Worm (Caenorhabditis elegans) whole organism, young adult: ENCODE measurements around the gene sri-57.
A peak's percentile ranks its signal among the peaks of the same experiment; 100 is the strongest.
"Not testable (repeated sequence)": the region's sequence is repeated elsewhere in the genome, so short reads cannot be mapped to it uniquely, and the experiment has no call there.

ENCODE experiments used
- B0035.1 ChIP-seq: sonication (generic microtip); optimal IDR thresholded peaks from 2 replicates; lab custom pipeline; 2016; ENCODE audit warnings: missing genetic modification characterization, mild to moderate bottlenecking, missing compliant biosample characterization, missing genotype, missing genetic modification reagents
- B0261.1 ChIP-seq: sonication (generic microtip); optimal IDR thresholded peaks from 2 replicates; lab custom pipeline; 2016; ENCODE audit warnings: mild to moderate bottlenecking, missing genetic modification characterization, moderate library complexity, missing compliant biosample characterization
- C17E4.6 ChIP-seq: fragments of 200-800 bp; sonication (Bioruptor generic); IDR thresholded peaks from 2 replicates; pipeline ENCODE4 v1.3.6; 2022; ENCODE audit warnings: missing genetic modification reagents, missing genetic modification characterization, missing compliant biosample characterization
- F10E7.11 ChIP-seq: sonication (generic microtip); optimal IDR thresholded peaks from 2 replicates; lab custom pipeline; 2017; ENCODE audit warnings: mild to moderate bottlenecking, missing genetic modification characterization, moderate library complexity, missing compliant biosample characterization
- F23B12.7 ChIP-seq: sonication (generic microtip); optimal IDR thresholded peaks from 2 replicates; lab custom pipeline; 2017; ENCODE audit warnings: missing genetic modification characterization, mild to moderate bottlenecking, missing compliant biosample characterization, antibody characterized with exemption, moderate library complexity; ENCODE audit not compliant: insufficient read depth
- F39B2.1 ChIP-seq: fragments of 200-800 bp; sonication (Bioruptor generic); IDR thresholded peaks from 2 replicates; pipeline ENCODE4 v1.3.6; 2022; ENCODE audit warnings: missing genetic modification reagents, missing genetic modification characterization, missing compliant biosample characterization
- F57A8.1 ChIP-seq: fragments of 200-800 bp; sonication (Bioruptor generic); optimal IDR thresholded peaks from 2 replicates; lab custom pipeline; 2018; ENCODE audit warnings: mild to moderate bottlenecking, missing genetic modification characterization, moderate library complexity, missing compliant biosample characterization
- Y67H2A.10 ChIP-seq: fragments of 200-800 bp; sonication (Bioruptor generic); conservative IDR thresholded peaks from 2 replicates; pipeline ENCODE4 v1.3.6; 2022; ENCODE audit warnings: missing genetic modification reagents, missing genetic modification characterization, missing compliant biosample characterization
- ama-1 ChIP-seq, 3 experiments: fragments of 150-350 bp in 1 of 3; sonication (generic microtip) in 2 of 3; optimal IDR thresholded peaks; 2 replicates each; lab custom pipeline; 2014 to 2018; ENCODE audit warnings: missing biosample characterization in 2 of 3, missing genetic modification characterization in 2 of 3, missing genetic modification reagents in 2 of 3
- aptf-2 ChIP-seq: fragments of 200-800 bp; sonication (Bioruptor generic); conservative IDR thresholded peaks from 2 replicates; pipeline ENCODE4 v1.3.6; 2022; ENCODE audit warnings: missing genetic modification reagents, missing genetic modification characterization, missing compliant biosample characterization
- athp-1 ChIP-seq: sonication (generic microtip); optimal IDR thresholded peaks from 2 replicates; lab custom pipeline; 2017; ENCODE audit warnings: mild to moderate bottlenecking, missing genetic modification characterization, missing compliant biosample characterization
- attf-5 ChIP-seq: fragments of 200-800 bp; sonication (Bioruptor generic); optimal IDR thresholded peaks from 2 replicates; lab custom pipeline; 2018; ENCODE audit warnings: mild to moderate bottlenecking, missing genetic modification characterization, missing compliant biosample characterization
- attf-6 ChIP-seq: fragments of 200-800 bp; sonication (Bioruptor generic); IDR thresholded peaks from 2 replicates; pipeline ENCODE4 v1.3.6; 2022; ENCODE audit warnings: missing genetic modification reagents, missing genetic modification characterization, missing compliant biosample characterization
- bed-1 ChIP-seq: fragments of 200-800 bp; sonication (Bioruptor generic); IDR thresholded peaks from 2 replicates; pipeline ENCODE4 v1.3.6; 2022; ENCODE audit warnings: missing genetic modification reagents, missing genetic modification characterization, missing compliant biosample characterization
- ceh-100 ChIP-seq: fragments of 200-800 bp; sonication (Bioruptor generic); IDR thresholded peaks from 2 replicates; pipeline ENCODE4 v1.3.6; 2022; ENCODE audit warnings: missing genetic modification reagents, missing genetic modification characterization, missing compliant biosample characterization
- ceh-27 ChIP-seq: fragments of 200-800 bp; sonication (Bioruptor generic); optimal IDR thresholded peaks from 2 replicates; lab custom pipeline; 2018; ENCODE audit warnings: mild to moderate bottlenecking, missing genetic modification characterization, moderate library complexity, missing compliant biosample characterization
- ceh-40 ChIP-seq: fragments of 200-800 bp; sonication (Bioruptor generic); IDR thresholded peaks from 2 replicates; pipeline ENCODE4 v1.3.6; 2022; ENCODE audit warnings: missing genetic modification characterization, missing compliant biosample characterization
- ceh-91 ChIP-seq: fragments of 200-800 bp; sonication (Bioruptor generic); IDR thresholded peaks from 2 replicates; pipeline ENCODE4 v1.3.6; 2022; ENCODE audit warnings: missing genetic modification reagents, missing genetic modification characterization, missing compliant biosample characterization
- dpff-1 ChIP-seq: sonication (generic microtip); optimal IDR thresholded peaks from 2 replicates; lab custom pipeline; 2017; ENCODE audit warnings: mild to moderate bottlenecking, missing genetic modification characterization, missing compliant biosample characterization
- dpl-1 ChIP-seq: fragments of 150-350 bp; optimal IDR thresholded peaks from 2 replicates; lab custom pipeline; 2014; ENCODE audit warnings: missing biosample characterization, missing genetic modification reagents, missing genetic modification characterization
- efl-1 ChIP-seq: fragments of 150-350 bp; optimal IDR thresholded peaks from 2 replicates; lab custom pipeline; 2014; ENCODE audit warnings: missing biosample characterization, missing genetic modification reagents, missing genetic modification characterization
- egl-44 ChIP-seq: fragments of 200-800 bp; sonication (Bioruptor generic); IDR thresholded peaks from 2 replicates; pipeline ENCODE4 v1.3.6; 2022; ENCODE audit warnings: missing genetic modification reagents, missing genetic modification characterization, missing compliant biosample characterization
- him-1 ChIP-seq: sonication (generic microtip); optimal IDR thresholded peaks from 2 replicates; lab custom pipeline; 2016; ENCODE audit warnings: missing genotype, missing genetic modification reagents, missing genetic modification characterization, missing compliant biosample characterization
- hmg-1.2 ChIP-seq: fragments of 200-800 bp; sonication (Bioruptor generic); IDR thresholded peaks from 2 replicates; pipeline ENCODE4 v1.3.6; 2022; ENCODE audit warnings: missing genetic modification reagents, missing genetic modification characterization, missing compliant biosample characterization
- hmg-20 ChIP-seq: fragments of 200-800 bp; sonication (Bioruptor generic); IDR thresholded peaks from 2 replicates; pipeline ENCODE4 v1.3.6; 2022; ENCODE audit warnings: missing genetic modification reagents, missing genetic modification characterization, missing compliant biosample characterization
- lin-26 ChIP-seq: fragments of 200-800 bp; sonication (Bioruptor generic); IDR thresholded peaks from 2 replicates; pipeline ENCODE4 v1.3.6; 2022; ENCODE audit warnings: missing genetic modification reagents, missing genetic modification characterization, missing compliant biosample characterization
- lin-35 ChIP-seq, 3 experiments: fragments of 150-350 bp in 2 of 3; sonication (generic microtip) in 1 of 3; optimal IDR thresholded peaks; 2 replicates each; lab custom pipeline; 2014 to 2018; ENCODE audit warnings: missing biosample characterization in 3 of 3, missing genetic modification characterization in 3 of 3, missing genetic modification reagents in 3 of 3
- lin-54 ChIP-seq: fragments of 200-800 bp; sonication (Bioruptor generic); optimal IDR thresholded peaks from 2 replicates; lab custom pipeline; 2018; ENCODE audit warnings: mild to moderate bottlenecking, missing genetic modification characterization, missing compliant biosample characterization
- madf-3 ChIP-seq: fragments of 200-800 bp; sonication (Bioruptor generic); IDR thresholded peaks from 2 replicates; pipeline ENCODE4 v1.3.6; 2022; ENCODE audit warnings: missing genetic modification reagents, missing genetic modification characterization, missing compliant biosample characterization
- madf-8 ChIP-seq: fragments of 200-800 bp; sonication (Bioruptor generic); conservative IDR thresholded peaks from 2 replicates; pipeline ENCODE4 v1.3.6; 2022; ENCODE audit warnings: missing genetic modification reagents, missing genetic modification characterization, missing compliant biosample characterization
- mcd-1 ChIP-seq: fragments of 200-800 bp; sonication (Bioruptor generic); IDR thresholded peaks from 2 replicates; pipeline ENCODE4 v1.3.6; 2022; ENCODE audit warnings: missing genetic modification reagents, missing genetic modification characterization, missing compliant biosample characterization
- nfya-2 ChIP-seq: fragments of 200-800 bp; sonication (Bioruptor generic); IDR thresholded peaks from 2 replicates; pipeline ENCODE4 v1.3.6; 2022; ENCODE audit warnings: missing genetic modification reagents, missing genetic modification characterization, missing compliant biosample characterization
- nhr-80 ChIP-seq: sonication (generic microtip); optimal IDR thresholded peaks from 2 replicates; lab custom pipeline; 2016; ENCODE audit warnings: missing genetic modification characterization, missing compliant biosample characterization
- rec-8 ChIP-seq, 2 experiments: sonication (generic microtip); optimal IDR thresholded peaks; 2 replicates each; lab custom pipeline; 2016; ENCODE audit warnings: mild to moderate bottlenecking in 2 of 2, missing genetic modification characterization in 2 of 2, missing genetic modification reagents in 2 of 2, missing genotype in 2 of 2, missing biosample characterization in 1 of 2, missing compliant biosample characterization in 1 of 2, moderate library complexity in 1 of 2
- sdz-38 ChIP-seq: sonication (generic microtip); optimal IDR thresholded peaks from 2 replicates; lab custom pipeline; 2016; ENCODE audit warnings: missing genotype, missing genetic modification characterization, missing compliant biosample characterization
- somi-1 ChIP-seq: fragments of 200-800 bp; sonication (Bioruptor generic); optimal IDR thresholded peaks from 2 replicates; lab custom pipeline; 2018; ENCODE audit warnings: mild to moderate bottlenecking, missing genetic modification characterization, missing compliant biosample characterization
- zfh-2 ChIP-seq: fragments of 200-800 bp; sonication (Bioruptor generic); conservative IDR thresholded peaks from 2 replicates; pipeline ENCODE4 v1.3.6; 2022; ENCODE audit warnings: missing genetic modification reagents, missing genetic modification characterization, missing compliant biosample characterization
- ztf-6 ChIP-seq: fragments of 200-800 bp; sonication (Bioruptor generic); IDR thresholded peaks from 2 replicates; pipeline ENCODE4 v1.3.6; 2022; ENCODE audit warnings: missing genetic modification reagents, missing genetic modification characterization, missing compliant biosample characterization

The sri-57 gene

DNA sequence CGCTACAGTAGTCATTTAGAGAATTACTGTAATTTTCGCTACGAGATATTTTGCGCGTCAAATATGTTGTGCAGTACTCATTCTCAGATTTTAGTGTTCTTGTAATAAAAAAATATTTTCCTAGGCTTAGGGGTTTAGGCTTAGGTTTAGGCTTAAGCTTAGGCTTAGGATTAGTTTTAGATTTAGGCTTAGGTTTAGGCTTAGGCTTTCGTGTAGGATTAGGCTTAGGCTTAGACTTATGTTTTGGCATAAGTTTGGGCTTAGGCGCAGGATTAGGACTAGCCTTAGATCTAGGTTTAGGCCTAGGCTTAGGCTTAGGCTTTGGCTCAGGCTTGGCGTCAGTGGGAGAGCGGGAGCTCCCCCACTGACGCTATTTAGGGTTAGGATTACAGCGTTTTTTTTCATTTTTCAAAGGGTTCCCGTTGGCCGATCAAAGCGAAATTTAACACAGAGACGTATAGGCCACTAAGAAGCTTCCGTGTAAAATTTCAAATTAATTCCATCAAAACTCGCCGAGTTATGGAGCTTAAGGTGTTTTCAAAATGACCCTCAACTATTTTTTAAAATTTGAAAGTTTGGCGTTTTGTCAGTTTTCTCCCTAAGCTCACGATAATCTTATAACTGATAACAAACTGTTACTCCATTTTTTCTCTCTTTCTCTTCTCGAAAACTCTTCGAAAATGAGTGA, 32.7 kb downstream of the sri-57 start, which contains the start of gene F22E5.8:
Gene F22E5.8 (plus strand): TSS at position 638 of the 688 bp plus-strand sequence.
- not testable (repeated sequence) for TF ChIP-seq aptf-2; somi-1 (GFP tag; lab: Kevin White, UChicago); ceh-100

DNA sequence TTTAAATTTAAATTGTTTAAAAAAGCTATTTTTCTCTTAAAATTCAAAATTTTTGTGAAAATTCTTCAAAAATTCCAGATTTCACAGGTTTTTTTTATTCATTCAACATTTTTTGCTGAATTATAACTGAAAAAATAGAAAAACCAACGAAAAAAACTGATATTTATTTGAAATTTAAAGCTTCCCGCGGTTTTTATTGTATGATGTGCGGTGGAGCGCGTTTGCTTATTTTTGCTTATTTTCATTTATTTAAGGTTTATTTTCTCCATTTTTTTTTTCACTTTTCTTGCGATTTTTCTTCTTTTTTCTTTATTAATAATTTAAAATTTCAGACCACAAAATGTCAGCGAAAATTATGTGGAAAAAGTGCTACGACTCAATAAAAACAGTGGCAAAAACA, 34.2 kb downstream of the sri-57 start, which contains the start of gene F22E5.9:
Gene F22E5.9 (plus strand): TSS at position 327 of the 400 bp plus-strand sequence.
- TF ChIP-seq efl-1 (GFP tag; lab: Kevin White, UChicago) (peak; percentile 30), F39B2.1 (GFP tag; lab: Robert Waterston, UW) (no peak), dpl-1 (GFP tag; lab: Kevin White, UChicago) (peak; percentile 54), mcd-1 (peak; percentile 85), lin-54 (GFP tag; lab: Kevin White, UChicago) (peak; percentile 50), nfya-2 (GFP tag; lab: Robert Waterston, UW) (no peak)

- TF ChIP-seq attf-6 (no peak), ceh-40 (GFP tag; lab: Robert Waterston, UW) (no peak), lin-35 (GFP tag; optimal IDR thresholded peaks at IDR 0.05; lab: Kevin White, UChicago) (no peak), egl-44 (GFP tag; lab: Robert Waterston, UW) (no peak), madf-3 (GFP tag; lab: Robert Waterston, UW) (no peak), dpff-1 (tag; lab: Kevin White, UChicago) (no peak), C17E4.6 (GFP tag; lab: Robert Waterston, UW) (no peak), bed-1 (GFP tag; lab: Robert Waterston, UW) (no peak), zfh-2 (no peak), B0035.1 (tag; lab: Kevin White, UChicago) (no peak), ama-1 (optimal IDR thresholded peaks at IDR 0.05; lab: Kevin White, UChicago) (no peak), ama-1 (GFP tag; optimal IDR thresholded peaks at IDR 0.05; lab: Kevin White, UChicago) (no peak), dpl-1 (GFP tag; lab: Kevin White, UChicago) (no peak), B0261.1 (tag; lab: Kevin White, UChicago) (no peak), hmg-20 (GFP tag; lab: Robert Waterston, UW) (no peak)
These were observed 34.9 kb downstream of the sri-57 start, which contains the start of gene F22E5.21 for ce11 chrII:2637359-2637758. TSS of gene F22E5.21 (minus strand) at chrII:2637459.

ce11 chrII:2631169-2631568, 41.1 kb downstream of the sri-57 start, which contains the start of gene D2062.1:
TSS of gene D2062.1 (plus strand) at chrII:2631469.
- no peak for TF ChIP-seq nhr-80 (tag; lab: Kevin White, UChicago)
- no peak for TF ChIP-seq rec-8 (tag; optimal IDR thresholded peaks at IDR 0.05; lab: Kevin White, UChicago)
- no peak for TF ChIP-seq F10E7.11
- no peak for TF ChIP-seq attf-6
- no peak for TF ChIP-seq lin-35 (GFP tag; optimal IDR thresholded peaks at IDR 0.05; lab: Kevin White, UChicago)
- TF ChIP-seq madf-8 (GFP tag; lab: Robert Waterston, UW) = no peak
- no peak for TF ChIP-seq lin-26
- TF ChIP-seq him-1 (tag; lab: Kevin White, UChicago) = no peak
- no peak for TF ChIP-seq F23B12.7 (tag; lab: Kevin White, UChicago)
- no peak for TF ChIP-seq egl-44 (GFP tag; lab: Robert Waterston, UW)
- TF ChIP-seq hmg-1.2 = no peak
- no peak for TF ChIP-seq ztf-6 (GFP tag; lab: Robert Waterston, UW)
- no peak for TF ChIP-seq Y67H2A.10 (GFP tag; lab: Robert Waterston, UW)
- no peak for TF ChIP-seq ceh-91 (GFP tag; lab: Robert Waterston, UW)
- no peak for TF ChIP-seq athp-1 (tag; lab: Kevin White, UChicago)
- no peak for TF ChIP-seq attf-5 (GFP tag; lab: Kevin White, UChicago)
- TF ChIP-seq F57A8.1 = no peak
- TF ChIP-seq somi-1 (GFP tag; lab: Kevin White, UChicago) = no peak
- TF ChIP-seq ceh-27 (GFP tag; lab: Kevin White, UChicago) = no peak
- no peak for TF ChIP-seq sdz-38
- TF ChIP-seq, all 124 proteins: peak for 0
